Worm (Caenorhabditis elegans): ENCODE data around the gene col-111.
A peak's percentile ranks its signal among the peaks of the same experiment; 100 is the strongest.

The col-111 gene

ce11 chrIV:4660151-4661041, 2.6 kb upstream of the col-111 start, which contains the start of the genes F29B9.11 and jmjd-1.2 (continued):
- TF ChIP-seq jun-1 (tag; optimal IDR thresholded peaks at IDR 0.05), result peak; percentile 83
- peak; percentile 95 for TF ChIP-seq nhr-20 (tag; optimal IDR thresholded peaks at IDR 0.05)
- TF ChIP-seq pag-3 (tag; optimal IDR thresholded peaks at IDR 0.05; ENCODE audit: borderline replicate concordance, insufficient read depth), result no peak
- peak; percentile 90 for TF ChIP-seq nhr-19 (GFP tag; conservative IDR thresholded peaks at IDR 0.05)
- TF ChIP-seq ceh-88 (GFP tag; IDR thresholded peaks at IDR 0.05), result peak; percentile 88
- peak; percentile 95 for TF ChIP-seq rnt-1 (tag; optimal IDR thresholded peaks at IDR 0.05)
- TF ChIP-seq egl-13 (tag; optimal IDR thresholded peaks at IDR 0.05), result peak; percentile 95
- peak; percentile 79 for TF ChIP-seq C04F5.9 (tag; optimal IDR thresholded peaks at IDR 0.05)
- TF ChIP-seq tbx-2 (tag; optimal IDR thresholded peaks at IDR 0.05), result peak; percentile 98
- peak; percentile 94 for TF ChIP-seq swsn-7 (tag; optimal IDR thresholded peaks at IDR 0.05)
- TF ChIP-seq egl-27 (tag; optimal IDR thresholded peaks at IDR 0.05), result peak in 1 of 2 experiments; percentile 15
- TF ChIP-seq nhr-11 (tag; optimal IDR thresholded peaks at IDR 0.05), result peak; percentile 80
- TF ChIP-seq lin-39 (tag; optimal IDR thresholded peaks at IDR 0.05), result peak; percentile 73
- no peak for TF ChIP-seq pqm-1 (tag; optimal IDR thresholded peaks at IDR 0.05)
- TF ChIP-seq nhr-28 (tag; optimal IDR thresholded peaks at IDR 0.05), result no peak
- TF ChIP-seq unc-62 (GFP tag; optimal IDR thresholded peaks at IDR 0.05), result no peak
- TF ChIP-seq dsc-1 (tag; optimal IDR thresholded peaks at IDR 0.05), result peak; percentile 94
- peak; percentile 79 for TF ChIP-seq ztf-4 (tag; optimal IDR thresholded peaks at IDR 0.05)
- peak; percentile 89 for TF ChIP-seq aha-1 (tag; optimal IDR thresholded peaks at IDR 0.05)
- peak; percentile 62 for TF ChIP-seq mep-1 (tag; optimal IDR thresholded peaks at IDR 0.05)
- no peak for TF ChIP-seq C34B4.2 (tag; optimal IDR thresholded peaks at IDR 0.05)
- TF ChIP-seq lir-3 (tag; optimal IDR thresholded peaks at IDR 0.05; ENCODE audit: poor library complexity), result peak; percentile 91
- TF ChIP-seq unc-30 (tag; optimal IDR thresholded peaks at IDR 0.05), result no peak
- TF ChIP-seq fkh-8 (tag; optimal IDR thresholded peaks at IDR 0.05), result peak; percentile 99
- TF ChIP-seq xbp-1 (tag; optimal IDR thresholded peaks at IDR 0.05), result peak; percentile 95
- TF ChIP-seq blmp-1 (tag; optimal IDR thresholded peaks at IDR 0.05), result peak; percentile 60
- TF ChIP-seq efl-1 (optimal IDR thresholded peaks at IDR 0.05), result peak; percentile 87 to 91
- peak; percentile 68 to 97 for TF ChIP-seq efl-1 (GFP tag; optimal IDR thresholded peaks at IDR 0.05 in 1 of 2)
- TF ChIP-seq alr-1 (tag; optimal IDR thresholded peaks at IDR 0.05; ENCODE audit: borderline replicate concordance), result no peak
- TF ChIP-seq zip-4 (GFP tag; optimal IDR thresholded peaks at IDR 0.05), result peak; percentile 53
- peak; percentile 79 for TF ChIP-seq lin-15B (tag; optimal IDR thresholded peaks at IDR 0.05)
- TF ChIP-seq mef-2 (tag; optimal IDR thresholded peaks at IDR 0.05), result no peak
- TF ChIP-seq lin-35 (GFP tag; optimal IDR thresholded peaks at IDR 0.05), result peak; percentile 80 to 87
- peak; percentile 98 for TF ChIP-seq nhr-85 (tag)
- peak; percentile 42 for TF ChIP-seq ceh-8 (GFP tag; optimal IDR thresholded peaks at IDR 0.05)
- TF ChIP-seq ces-1 (GFP tag; optimal IDR thresholded peaks at IDR 0.05), result no peak
- peak; percentile 86 for TF ChIP-seq lin-13 (GFP tag; optimal IDR thresholded peaks at IDR 0.05)
- peak; percentile 86 for TF ChIP-seq hpl-2 (GFP tag; optimal IDR thresholded peaks at IDR 0.05)
- TF ChIP-seq ceh-90 (tag; optimal IDR thresholded peaks at IDR 0.05), result peak; percentile 78
- TF ChIP-seq tlp-1 (tag; optimal IDR thresholded peaks at IDR 0.05), result no peak
- peak; percentile 93 for TF ChIP-seq isw-1 (GFP tag; IDR thresholded peaks at IDR 0.05)

ce11 chrIV:4659277-4659676, 1.5 kb upstream of the col-111 start, which contains the start of gene mrps-21:
Gene mrps-21, minus strand, starts transcription at chrIV:4659517.
- TF ChIP-seq pqm-1 (tag; optimal IDR thresholded peaks at IDR 0.05), result no peak
- TF ChIP-seq ama-1 (optimal IDR thresholded peaks at IDR 0.05), result peak; percentile 13
- TF ChIP-seq fkh-10 (GFP tag; optimal IDR thresholded peaks at IDR 0.05), result no peak
- no peak for TF ChIP-seq nhr-90 (tag; optimal IDR thresholded peaks at IDR 0.05; ENCODE audit: poor library complexity)
- TF ChIP-seq grh-1 (GFP tag; IDR thresholded peaks at IDR 0.05), result no peak
- no peak for TF ChIP-seq sox-4 (tag; optimal IDR thresholded peaks at IDR 0.05)
- TF ChIP-seq blmp-1 (tag; optimal IDR thresholded peaks at IDR 0.05), result no peak
- no peak for TF ChIP-seq fkh-4 (tag; optimal IDR thresholded peaks at IDR 0.05; ENCODE audit: borderline replicate concordance)
- no peak for TF ChIP-seq lin-14 (GFP tag; optimal IDR thresholded peaks at IDR 0.05)
- TF ChIP-seq swsn-7 (tag; optimal IDR thresholded peaks at IDR 0.05), result no peak
- TF ChIP-seq ceh-8 (GFP tag; optimal IDR thresholded peaks at IDR 0.05), result no peak
- TF ChIP-seq lin-15B (tag; optimal IDR thresholded peaks at IDR 0.05), result no peak
- no peak for TF ChIP-seq efl-1 (optimal IDR thresholded peaks at IDR 0.05)
- TF ChIP-seq efl-1 (GFP tag; optimal IDR thresholded peaks at IDR 0.05 in 1 of 2), result no peak
- no peak for TF ChIP-seq dpl-1 (GFP tag; optimal IDR thresholded peaks at IDR 0.05)
- peak; percentile 25 for TF ChIP-seq nhr-71 (tag; optimal IDR thresholded peaks at IDR 0.05)
- TF ChIP-seq ceh-63 (GFP tag; optimal IDR thresholded peaks at IDR 0.05), result no peak
- TF ChIP-seq tlp-1 (tag; optimal IDR thresholded peaks at IDR 0.05), result no peak

Measured in whole organism, L1 larva.